Worm (Caenorhabditis elegans): ENCODE measurements around the gene pll-1.

pll-1 gene

DNA sequence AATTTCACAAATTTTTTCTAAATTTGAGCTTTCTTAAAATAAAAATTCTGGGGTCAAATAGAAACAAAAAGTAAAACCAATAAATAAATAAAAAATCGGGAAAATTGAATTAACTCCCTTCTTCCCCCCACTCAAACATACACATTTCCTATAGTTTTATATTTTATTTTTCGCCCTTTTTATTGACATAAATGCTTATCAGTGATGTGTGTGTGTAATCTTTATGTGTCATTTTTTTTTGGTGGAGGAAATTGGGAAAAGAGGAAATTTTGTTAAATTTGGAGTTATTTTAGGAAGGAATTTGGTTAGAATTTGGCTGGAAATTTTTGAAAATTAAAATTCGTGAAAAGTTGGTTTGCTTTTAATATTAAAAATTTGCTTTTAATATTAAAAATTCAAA lies 56.8 kb downstream of the pll-1 start:
- TF ChIP-seq ama-1 (optimal IDR thresholded peaks at IDR 0.05) = no peak
- TF ChIP-seq nhr-28 (tag; optimal IDR thresholded peaks at IDR 0.05) = peak; percentile 53
- no peak for TF ChIP-seq F10B5.3 (tag; optimal IDR thresholded peaks at IDR 0.05)
- no peak for TF ChIP-seq spr-1 (tag; optimal IDR thresholded peaks at IDR 0.05)
- TF ChIP-seq pqm-1 (tag; optimal IDR thresholded peaks at IDR 0.05) = peak; percentile 27
- TF ChIP-seq aha-1 (tag) = peak; percentile 44
- TF ChIP-seq daf-16 (GFP tag; optimal IDR thresholded peaks at IDR 0.05) = no peak
- peak; percentile 47 for TF ChIP-seq daf-16 (tag; optimal IDR thresholded peaks at IDR 0.05)
- no peak for TF ChIP-seq nhr-11 (tag; optimal IDR thresholded peaks at IDR 0.05)
- TF ChIP-seq lir-3 (tag; optimal IDR thresholded peaks at IDR 0.05) = no peak

ce11 chrIII:423875-424274 lies 58.1 kb downstream of the pll-1 start:
- TF ChIP-seq hlh-11 (tag; optimal IDR thresholded peaks at IDR 0.05) (no peak), unc-62 (GFP tag; optimal IDR thresholded peaks at IDR 0.05 in 1 of 2) (no peak), unc-62 (tag; optimal IDR thresholded peaks at IDR 0.05) (no peak), lin-38 (GFP tag; IDR thresholded peaks at IDR 0.05) (peak; percentile 79), ceh-32 (tag; optimal IDR thresholded peaks at IDR 0.05; ENCODE audit: poor library complexity) (no peak), arid-1 (GFP tag; conservative IDR thresholded peaks at IDR 0.05) (no peak), madf-9 (GFP tag; conservative IDR thresholded peaks at IDR 0.05) (no peak), dpl-1 (GFP tag; optimal IDR thresholded peaks at IDR 0.05) (peak; percentile 44), ama-1 (optimal IDR thresholded peaks at IDR 0.05) (no peak)
